Worm (Caenorhabditis elegans) whole organism, young adult: ENCODE results near the gene F47G3.1.

ENCODE experiments used
- ama-1 ChIP-seq, 3 experiments: fragments of 150-350 bp in 1 of 3; sonication (generic microtip) in 2 of 3; optimal IDR thresholded peaks; 2 replicates each; lab custom pipeline; 2014 to 2018; ENCODE audit warnings: missing biosample characterization in 2 of 3, missing genetic modification characterization in 2 of 3, missing genetic modification reagents in 2 of 3
- aptf-3 ChIP-seq: fragments of 200-800 bp; sonication (Bioruptor generic); IDR thresholded peaks from 2 replicates; pipeline ENCODE4 v1.3.6; 2022; ENCODE audit warnings: missing genetic modification characterization, missing compliant biosample characterization
- attf-5 ChIP-seq: fragments of 200-800 bp; sonication (Bioruptor generic); optimal IDR thresholded peaks from 2 replicates; lab custom pipeline; 2018; ENCODE audit warnings: mild to moderate bottlenecking, missing genetic modification characterization, missing compliant biosample characterization
- bed-2 ChIP-seq: fragments of 200-800 bp; sonication (Bioruptor generic); IDR thresholded peaks from 2 replicates; pipeline ENCODE4 v1.3.6; 2022; ENCODE audit warnings: missing genetic modification reagents, missing genetic modification characterization, missing compliant biosample characterization
- egl-18 ChIP-seq: fragments of 200-800 bp; sonication (Bioruptor generic); IDR thresholded peaks from 2 replicates; pipeline ENCODE4 v1.3.6; 2022; ENCODE audit warnings: missing genetic modification reagents, missing genetic modification characterization, missing compliant biosample characterization
- let-526 ChIP-seq: fragments of 200-800 bp; sonication (Bioruptor generic); IDR thresholded peaks from 2 replicates; pipeline ENCODE4 v1.3.6; 2022; ENCODE audit warnings: missing genetic modification reagents, missing genetic modification characterization, missing compliant biosample characterization
- madf-10 ChIP-seq: sonication (generic microtip); optimal IDR thresholded peaks from 2 replicates; lab custom pipeline; 2016; ENCODE audit warnings: mild to moderate bottlenecking, missing genetic modification characterization, missing compliant biosample characterization
- rpc-1 ChIP-seq, 2 experiments: fragments of 150-350 bp in 1 of 2; sonication (generic microtip) in 1 of 2; optimal IDR thresholded peaks; 2 replicates each; lab custom pipeline; 2014 to 2018; ENCODE audit warnings: missing biosample characterization in 1 of 2, missing genetic modification characterization in 1 of 2, missing genetic modification reagents in 1 of 2, missing genotype in 1 of 2
- snpc-4 ChIP-seq, 5 experiments: fragments of 150-350 bp in 1 of 5; sonication (generic microtip) in 4 of 5; optimal IDR thresholded peaks; 2 replicates each; lab custom pipeline; 2014 to 2018; ENCODE audit warnings: missing genetic modification characterization in 5 of 5, missing biosample characterization in 3 of 5, antibody characterized with exemption in 2 of 5, mild to moderate bottlenecking in 2 of 5, missing compliant biosample characterization in 2 of 5, missing genotype in 2 of 5, moderate library complexity in 2 of 5, missing genetic modification reagents in 1 of 5
- somi-1 ChIP-seq: fragments of 200-800 bp; sonication (Bioruptor generic); optimal IDR thresholded peaks from 2 replicates; lab custom pipeline; 2018; ENCODE audit warnings: mild to moderate bottlenecking, missing genetic modification characterization, missing compliant biosample characterization
- unc-130 ChIP-seq: sonication (generic microtip); optimal IDR thresholded peaks from 2 replicates; lab custom pipeline; 2016; ENCODE audit warnings: missing genetic modification reagents, missing genetic modification characterization, missing compliant biosample characterization
- zim-3 ChIP-seq: sonication (generic microtip); optimal IDR thresholded peaks from 2 replicates; lab custom pipeline; 2017; ENCODE audit warnings: mild to moderate bottlenecking, missing genetic modification characterization, moderate library complexity, missing compliant biosample characterization
- ztf-26 ChIP-seq: sonication (generic microtip); optimal IDR thresholded peaks from 2 replicates; lab custom pipeline; 2017; ENCODE audit warnings: missing genetic modification characterization, missing compliant biosample characterization

DNA sequence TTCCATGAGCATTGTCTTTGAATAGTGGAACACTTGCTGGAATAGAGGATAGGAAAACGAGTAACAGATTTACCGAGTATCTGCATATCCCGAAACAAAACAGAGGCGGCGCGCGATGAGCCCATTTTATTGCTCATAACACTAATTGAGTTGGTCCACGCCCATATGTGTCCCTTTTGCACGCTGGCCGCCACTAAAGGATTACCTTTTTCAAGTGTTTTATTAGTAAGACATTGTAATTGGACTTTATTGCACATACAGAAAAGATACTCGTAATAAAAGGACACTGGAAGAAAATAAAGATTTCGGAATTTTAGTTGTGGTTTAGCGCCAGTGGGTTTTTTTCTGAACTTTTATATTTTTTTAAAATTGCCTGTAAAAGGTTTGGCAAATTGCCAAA, 27.7 kb downstream of the F47G3.1 start, which contains the start of gene hlh-15:
- TF ChIP-seq aptf-3 (GFP tag; lab: Robert Waterston, UW), result no peak
- TF ChIP-seq let-526, result no peak
- no peak for TF ChIP-seq somi-1
- no peak for TF ChIP-seq unc-130 (GFP tag; lab: Kevin White, UChicago)
- TF ChIP-seq madf-10, result no peak
- TF ChIP-seq snpc-4 (GFP tag; optimal IDR thresholded peaks at IDR 0.05; lab: Kevin White, UChicago), result no peak
- TF ChIP-seq snpc-4 (tag; optimal IDR thresholded peaks at IDR 0.05; lab: Kevin White, UChicago), result no peak
- TF ChIP-seq ztf-26 (tag; lab: Kevin White, UChicago), result no peak
- no peak for TF ChIP-seq egl-18 (GFP tag; lab: Robert Waterston, UW)
- no peak for TF ChIP-seq attf-5 (GFP tag; lab: Kevin White, UChicago)
- TF ChIP-seq rpc-1 (optimal IDR thresholded peaks at IDR 0.05; lab: Kevin White, UChicago), result no peak
- no peak for TF ChIP-seq rpc-1 (tag; optimal IDR thresholded peaks at IDR 0.05; lab: Kevin White, UChicago)
- no peak for TF ChIP-seq bed-2 (GFP tag; lab: Robert Waterston, UW)
- TF ChIP-seq zim-3, result no peak
- TF ChIP-seq ama-1 (optimal IDR thresholded peaks at IDR 0.05; lab: Kevin White, UChicago), result no peak
- no peak for TF ChIP-seq ama-1 (GFP tag; optimal IDR thresholded peaks at IDR 0.05; lab: Kevin White, UChicago)
